Worm (Caenorhabditis elegans) whole organism, late embryonic: ENCODE data around the gene dpy-7.
A peak's percentile ranks its signal among the peaks of the same experiment; 100 is the strongest.

Experiments used
- C38D4.7 ChIP-seq: fragments of 200-800 bp; sonication (Bioruptor generic); optimal IDR thresholded peaks from 2 replicates; lab custom pipeline; 2018; ENCODE audit warnings: mild to moderate bottlenecking, missing genetic modification characterization, moderate library complexity, missing compliant biosample characterization
- F13H6.1 ChIP-seq: sonication (generic microtip); optimal IDR thresholded peaks from 2 replicates; lab custom pipeline; 2016; ENCODE audit warnings: missing genetic modification characterization, missing compliant biosample characterization
- K02D7.2 ChIP-seq: sonication (generic microtip); optimal IDR thresholded peaks from 2 replicates; lab custom pipeline; 2017; ENCODE audit warnings: mild to moderate bottlenecking, missing genetic modification characterization, missing compliant biosample characterization
- Y22D7AL.16 ChIP-seq: sonication (generic microtip); optimal IDR thresholded peaks from 2 replicates; lab custom pipeline; 2016; ENCODE audit warnings: missing genetic modification characterization, missing compliant biosample characterization
- ahr-1 ChIP-seq: sonication (generic microtip); optimal IDR thresholded peaks from 2 replicates; lab custom pipeline; 2016; ENCODE audit warnings: missing genetic modification characterization, missing compliant biosample characterization
- ama-1 ChIP-seq: fragments of 150-350 bp; optimal IDR thresholded peaks from 2 replicates; lab custom pipeline; 2014
- ceh-18 ChIP-seq: sonication (generic microtip); optimal IDR thresholded peaks from 2 replicates; lab custom pipeline; 2016; ENCODE audit warnings: missing genetic modification characterization, missing compliant biosample characterization
- ceh-22 ChIP-seq: sonication (generic microtip); optimal IDR thresholded peaks from 2 replicates; lab custom pipeline; 2017; ENCODE audit warnings: missing biosample characterization, missing genetic modification characterization
- ceh-24 ChIP-seq: sonication (generic microtip); optimal IDR thresholded peaks from 2 replicates; lab custom pipeline; 2016; ENCODE audit warnings: mild to moderate bottlenecking, missing genetic modification characterization, missing compliant biosample characterization
- ceh-31 ChIP-seq: sonication (generic microtip); optimal IDR thresholded peaks from 2 replicates; lab custom pipeline; 2016; ENCODE audit warnings: missing genetic modification characterization, missing compliant biosample characterization
- ceh-34 ChIP-seq: sonication (generic microtip); optimal IDR thresholded peaks from 2 replicates; lab custom pipeline; 2016; ENCODE audit warnings: mild to moderate bottlenecking, missing genetic modification characterization, missing compliant biosample characterization
- ceh-45 ChIP-seq: fragments of 200-800 bp; sonication (Bioruptor generic); IDR thresholded peaks from 2 replicates; pipeline ENCODE4 v1.3.6; 2022; ENCODE audit warnings: missing genetic modification reagents, missing genetic modification characterization, missing compliant biosample characterization
- ceh-48 ChIP-seq: sonication (generic microtip); optimal IDR thresholded peaks from 2 replicates; lab custom pipeline; 2016; ENCODE audit warnings: missing genetic modification characterization, inconsistent platforms, missing compliant biosample characterization
- ceh-6 ChIP-seq: fragments of 200-800 bp; sonication (Bioruptor generic); optimal IDR thresholded peaks from 2 replicates; lab custom pipeline; 2018; ENCODE audit warnings: mild to moderate bottlenecking, missing genetic modification characterization, missing compliant biosample characterization
- ceh-9 ChIP-seq: sonication (generic microtip); optimal IDR thresholded peaks from 2 replicates; lab custom pipeline; 2016; ENCODE audit warnings: mild to moderate bottlenecking, missing genetic modification characterization, inconsistent platforms, missing compliant biosample characterization
- che-1 ChIP-seq: sonication (generic microtip); optimal IDR thresholded peaks from 2 replicates; lab custom pipeline; 2016; ENCODE audit warnings: mild to moderate bottlenecking, missing genetic modification characterization, missing compliant biosample characterization
- dmd-4 ChIP-seq: sonication (generic microtip); optimal IDR thresholded peaks from 2 replicates; lab custom pipeline; 2016; ENCODE audit warnings: borderline replicate concordance, missing genetic modification characterization, missing compliant biosample characterization
- eyg-1 ChIP-seq: sonication (generic microtip); optimal IDR thresholded peaks from 2 replicates; lab custom pipeline; 2016; ENCODE audit warnings: missing genotype, missing genetic modification characterization, missing compliant biosample characterization
- fax-1 ChIP-seq: sonication (generic microtip); optimal IDR thresholded peaks from 2 replicates; lab custom pipeline; 2016; ENCODE audit warnings: missing genotype, missing genetic modification characterization, missing compliant biosample characterization
- fkh-6 ChIP-seq: sonication (generic microtip); optimal IDR thresholded peaks from 2 replicates; lab custom pipeline; 2016; ENCODE audit warnings: missing genetic modification characterization, missing compliant biosample characterization
- hlh-13 ChIP-seq: fragments of 200-800 bp; sonication (Bioruptor generic); optimal IDR thresholded peaks from 2 replicates; lab custom pipeline; 2018; ENCODE audit warnings: mild to moderate bottlenecking, missing genetic modification characterization, missing compliant biosample characterization
- hlh-15 ChIP-seq: sonication (generic microtip); optimal IDR thresholded peaks from 2 replicates; lab custom pipeline; 2016; ENCODE audit warnings: missing genetic modification characterization, missing compliant biosample characterization
- hlh-6 ChIP-seq: sonication (generic microtip); optimal IDR thresholded peaks from 2 replicates; lab custom pipeline; 2016; ENCODE audit warnings: missing genotype, missing genetic modification characterization, missing compliant biosample characterization
- lim-6 ChIP-seq: sonication (generic microtip); optimal IDR thresholded peaks from 2 replicates; lab custom pipeline; 2016; ENCODE audit warnings: missing genetic modification characterization, missing compliant biosample characterization
- lin-11 ChIP-seq: fragments of 200-800 bp; sonication (Bioruptor generic); optimal IDR thresholded peaks from 2 replicates; lab custom pipeline; 2018; ENCODE audit warnings: mild to moderate bottlenecking, missing genetic modification characterization, missing compliant biosample characterization
- madf-2 ChIP-seq: sonication (generic microtip); optimal IDR thresholded peaks from 2 replicates; lab custom pipeline; 2017; ENCODE audit warnings: missing genetic modification characterization, missing compliant biosample characterization
- mec-3 ChIP-seq: sonication (generic microtip); optimal IDR thresholded peaks from 2 replicates; lab custom pipeline; 2016; ENCODE audit warnings: borderline replicate concordance, missing genetic modification characterization, missing compliant biosample characterization
- nfya-1 ChIP-seq: sonication (generic microtip); optimal IDR thresholded peaks from 2 replicates; lab custom pipeline; 2017; ENCODE audit warnings: missing genetic modification characterization, mild to moderate bottlenecking, missing compliant biosample characterization, antibody characterized with exemption, moderate library complexity
- nhr-11 ChIP-seq: fragments of 150-350 bp; optimal IDR thresholded peaks from 2 replicates; lab custom pipeline; 2014; ENCODE audit warnings: missing biosample characterization, missing genetic modification characterization
- nhr-232 ChIP-seq: sonication (generic microtip); optimal IDR thresholded peaks from 2 replicates; lab custom pipeline; 2016; ENCODE audit warnings: missing genetic modification characterization, missing compliant biosample characterization
- npax-4 ChIP-seq: sonication (generic microtip); optimal IDR thresholded peaks from 2 replicates; lab custom pipeline; 2016; ENCODE audit warnings: missing genetic modification characterization, missing compliant biosample characterization
- pag-3 ChIP-seq: sonication (generic microtip); optimal IDR thresholded peaks from 2 replicates; lab custom pipeline; 2016; ENCODE audit warnings: missing compliant biosample characterization, missing genetic modification characterization, borderline replicate concordance
- pax-1 ChIP-seq: fragments of 150-350 bp; optimal IDR thresholded peaks from 2 replicates; lab custom pipeline; 2014; ENCODE audit warnings: missing biosample characterization, missing genetic modification characterization
- ref-2 ChIP-seq: sonication (generic microtip); optimal IDR thresholded peaks from 2 replicates; lab custom pipeline; 2016; ENCODE audit warnings: missing genetic modification characterization, missing compliant biosample characterization
- rnt-1 ChIP-seq: sonication (generic microtip); optimal IDR thresholded peaks from 2 replicates; lab custom pipeline; 2016; ENCODE audit warnings: missing genetic modification characterization, missing compliant biosample characterization
- sox-2 ChIP-seq: fragments of 200-800 bp; sonication (Bioruptor generic); IDR thresholded peaks from 2 replicates; pipeline ENCODE4 v1.3.6; 2022; ENCODE audit warnings: missing genetic modification reagents, missing genetic modification characterization, missing compliant biosample characterization
- sox-4 ChIP-seq: sonication (generic microtip); optimal IDR thresholded peaks from 2 replicates; lab custom pipeline; 2017; ENCODE audit warnings: mild to moderate bottlenecking, missing genetic modification characterization, inconsistent platforms, missing compliant biosample characterization
- tbx-2 ChIP-seq: sonication (generic microtip); optimal IDR thresholded peaks from 2 replicates; lab custom pipeline; 2016; ENCODE audit warnings: missing genetic modification characterization, missing compliant biosample characterization
- tbx-7 ChIP-seq: sonication (generic microtip); optimal IDR thresholded peaks from 2 replicates; lab custom pipeline; 2016; ENCODE audit warnings: missing genotype, missing genetic modification characterization, missing compliant biosample characterization
- unc-55 ChIP-seq: sonication (generic microtip); optimal IDR thresholded peaks from 2 replicates; lab custom pipeline; 2017; ENCODE audit warnings: missing biosample characterization, missing genetic modification reagents, missing genetic modification characterization
- unc-86 ChIP-seq: sonication (generic microtip); optimal IDR thresholded peaks from 2 replicates; lab custom pipeline; 2016; ENCODE audit warnings: missing genetic modification characterization, missing compliant biosample characterization
- ztf-16 ChIP-seq: sonication (generic microtip); optimal IDR thresholded peaks from 2 replicates; lab custom pipeline; 2017; ENCODE audit warnings: missing genetic modification characterization, missing compliant biosample characterization

dpy-7 gene

ce11 chrX:7534454-7534853, 3.1 kb downstream of the dpy-7 start:
- TF ChIP-seq pag-3 (no peak), ceh-34 (tag; lab: Kevin White, UChicago) (no peak), npax-4 (tag; lab: Kevin White, UChicago) (no peak), tbx-7 (tag; lab: Kevin White, UChicago) (no peak), eyg-1 (no peak), che-1 (no peak), C38D4.7 (GFP tag; lab: Kevin White, UChicago) (no peak), ref-2 (no peak), unc-86 (tag; lab: Kevin White, UChicago) (no peak), ztf-16 (no peak), ceh-31 (tag; lab: Kevin White, UChicago) (no peak), mec-3 (no peak), fax-1 (tag; lab: Kevin White, UChicago) (no peak)
- TF ChIP-seq, all 69 proteins: peak for 0

ce11 chrX:7532632-7533031, 5.0 kb downstream of the dpy-7 start, which contains the start of gene ceh-14:
TSS of gene ceh-14 (minus strand) at chrX:7532732.
- TF ChIP-seq ceh-45 (GFP tag; lab: Robert Waterston, UW) (no peak), lin-11 (tag; lab: Kevin White, UChicago) (no peak), madf-2 (no peak), unc-55 (no peak), pag-3 (no peak), ceh-22 (tag; lab: Kevin White, UChicago) (no peak), fkh-6 (tag; lab: Kevin White, UChicago) (no peak), nhr-232 (tag; lab: Kevin White, UChicago) (no peak), ahr-1 (no peak), pax-1 (tag; lab: Kevin White, UChicago) (no peak), sox-2 (GFP tag; lab: Robert Waterston, UW) (no peak), ceh-18 (tag; lab: Kevin White, UChicago) (no peak), sox-4 (tag; lab: Kevin White, UChicago) (no peak), hlh-13 (GFP tag; lab: Kevin White, UChicago) (no peak), ceh-9 (tag; lab: Kevin White, UChicago) (no peak), ceh-34 (tag; lab: Kevin White, UChicago) (no peak)
- TF ChIP-seq, all 69 proteins: peak for 0

- TF ChIP-seq tbx-2 (tag; lab: Kevin White, UChicago) (no peak), hlh-6 (tag; lab: Kevin White, UChicago) (no peak), dmd-4 (no peak), ceh-18 (tag; lab: Kevin White, UChicago) (no peak), hlh-15 (tag; lab: Kevin White, UChicago) (no peak), K02D7.2 (no peak), ceh-24 (tag; lab: Kevin White, UChicago) (no peak), ztf-16 (no peak), ref-2 (no peak), mec-3 (no peak), sox-2 (GFP tag; lab: Robert Waterston, UW) (no peak), pag-3 (no peak), F13H6.1 (tag; lab: Kevin White, UChicago) (no peak), ceh-31 (tag; lab: Kevin White, UChicago) (no peak), nhr-11 (tag; lab: Kevin White, UChicago) (no peak)
Measured at ce11 chrX:7525271-7525670, 12.3 kb downstream of the dpy-7 start, which contains the start of gene F46C8.3. TSS of gene F46C8.3 (plus strand) at chrX:7525571.

ce11 chrX:7523799-7524198, 13.8 kb downstream of the dpy-7 start:
- TF ChIP-seq lim-6 (tag; lab: Kevin White, UChicago) (no peak), unc-55 (peak; percentile 22), rnt-1 (tag; lab: Kevin White, UChicago) (peak; percentile 68), tbx-7 (tag; lab: Kevin White, UChicago) (no peak), ceh-6 (no peak), ceh-34 (tag; lab: Kevin White, UChicago) (peak; percentile 34), ceh-18 (tag; lab: Kevin White, UChicago) (peak; percentile 80), ama-1 (lab: Kevin White, UChicago) (no peak), lin-11 (tag; lab: Kevin White, UChicago) (no peak), fax-1 (tag; lab: Kevin White, UChicago) (no peak), nfya-1 (peak; percentile 8), che-1 (no peak), tbx-2 (tag; lab: Kevin White, UChicago) (peak; percentile 4), ref-2 (no peak), Y22D7AL.16 (tag; lab: Kevin White, UChicago) (no peak), ceh-48 (tag; lab: Kevin White, UChicago) (no peak), npax-4 (tag; lab: Kevin White, UChicago) (no peak), sox-2 (GFP tag; lab: Robert Waterston, UW) (no peak), ceh-45 (GFP tag; lab: Robert Waterston, UW) (no peak)
